Fruit fly (Drosophila melanogaster) whole organism, adult: ENCODE measurements around the gene CG18581.

Experiments
- CG14711 ChIP-seq: fragments of 200-800 bp; sonication (Bioruptor generic); optimal IDR thresholded peaks from 2 replicates; lab custom pipeline; 2018; ENCODE audit warnings: missing biosample characterization, mild to moderate bottlenecking, missing genetic modification characterization, moderate library complexity
- CG1620 ChIP-seq: fragments of 200-800 bp; sonication (Bioruptor generic); optimal IDR thresholded peaks from 2 replicates; lab custom pipeline; 2016; ENCODE audit warnings: missing biosample characterization, missing genetic modification characterization
- CG33017 ChIP-seq: fragments of 200-800 bp; sonication (Bioruptor generic); optimal IDR thresholded peaks from 2 replicates; lab custom pipeline; 2018; ENCODE audit warnings: missing biosample characterization, mild to moderate bottlenecking, missing genetic modification characterization, moderate library complexity
- CG5204 ChIP-seq: fragments of 200-800 bp; sonication (Bioruptor generic); optimal IDR thresholded peaks from 2 replicates; lab custom pipeline; 2016; ENCODE audit warnings: missing biosample characterization, missing genetic modification characterization
- CG7101 ChIP-seq: fragments of 200-800 bp; sonication (Bioruptor generic); optimal IDR thresholded peaks from 2 replicates; lab custom pipeline; 2018; ENCODE audit warnings: missing biosample characterization, mild to moderate bottlenecking, missing genetic modification characterization, moderate library complexity
- Hr96 ChIP-seq: fragments of 200-800 bp; sonication (Bioruptor generic); optimal IDR thresholded peaks from 2 replicates; lab custom pipeline; 2016; ENCODE audit warnings: missing biosample characterization, missing genetic modification characterization
- Mnt ChIP-seq: fragments of 200-800 bp; sonication (Bioruptor generic); optimal IDR thresholded peaks from 2 replicates; lab custom pipeline; 2016; ENCODE audit warnings: missing biosample characterization, mild to moderate bottlenecking, missing genetic modification characterization
- cnc ChIP-seq, 2 experiments: fragments of >200 bp; optimal IDR thresholded peaks; 2 replicates each; lab custom pipeline; 2017
- kay ChIP-seq: fragments of 200-800 bp; sonication (Bioruptor generic); peaks from one replicate; lab custom pipeline; 2016; ENCODE audit warnings: missing biosample characterization, missing genetic modification characterization, borderline replicate concordance

- TF ChIP-seq Mnt (GFP tag; lab: Kevin White, UChicago) = no peak
- TF ChIP-seq CG5204 (GFP tag; lab: Kevin White, UChicago) = no peak
- no peak for TF ChIP-seq CG1620 (GFP tag; lab: Kevin White, UChicago)
- no peak for TF ChIP-seq Hr96 (GFP tag; lab: Kevin White, UChicago)
- no peak for TF ChIP-seq kay (GFP tag; lab: Kevin White, UChicago)
- no peak for TF ChIP-seq cnc (optimal IDR thresholded peaks at IDR 0.05; lab: Kevin White, UChicago)
- TF ChIP-seq CG14711 (tag; lab: Kevin White, UChicago) = no peak
- no peak for TF ChIP-seq CG33017 (tag; lab: Kevin White, UChicago)
- no peak for TF ChIP-seq CG7101 (tag; lab: Kevin White, UChicago)
These were observed 28.3 kb upstream of the CG18581 start, which contains the start of gene Or71a for dm6 chr3L:15078347-15078746.
